Fruit fly (Drosophila melanogaster) whole organism, wandering third instar larva: ENCODE data around the gene CG15715.

Experiments
- Abd-B ChIP-seq: fragments of >200 bp; optimal IDR thresholded peaks from 2 replicates; lab custom pipeline; 2017; ENCODE audit warnings: missing biosample characterization, missing genetic modification characterization
- CG32264 ChIP-seq: fragments of 200-800 bp; sonication (Bioruptor generic); optimal IDR thresholded peaks from 2 replicates; lab custom pipeline; 2016; ENCODE audit warnings: missing biosample characterization, missing genetic modification characterization
- CG9705 ChIP-seq: fragments of 200-800 bp; sonication (Bioruptor generic); optimal IDR thresholded peaks from 2 replicates; lab custom pipeline; 2018; ENCODE audit warnings: missing biosample characterization, mild to moderate bottlenecking, missing genetic modification characterization
- Dfd ChIP-seq: fragments of >200 bp; optimal IDR thresholded peaks from 2 replicates; lab custom pipeline; 2017; ENCODE audit warnings: missing biosample characterization, missing genetic modification characterization
- Hr78 ChIP-seq: fragments of >200 bp; optimal IDR thresholded peaks from 2 replicates; lab custom pipeline; 2017; ENCODE audit warnings: missing biosample characterization, missing genetic modification characterization
- Mio ChIP-seq: sonication (Bioruptor generic); optimal IDR thresholded peaks from 2 replicates; lab custom pipeline; 2016; ENCODE audit warnings: missing biosample characterization, missing genetic modification characterization
- Myc ChIP-seq: fragments of >200 bp; optimal IDR thresholded peaks from 2 replicates; lab custom pipeline; 2017
- dmrt93B ChIP-seq: fragments of 200-800 bp; sonication (Bioruptor generic); optimal IDR thresholded peaks from 2 replicates; lab custom pipeline; 2018; ENCODE audit warnings: missing biosample characterization, mild to moderate bottlenecking, missing genetic modification characterization
- foxo ChIP-seq, 2 experiments: fragments of 200-800 bp; sonication (Bioruptor generic); optimal IDR thresholded peaks; 2 replicates in 1 of 2; 3 replicates in 1 of 2; lab custom pipeline; 2016 to 2017; ENCODE audit warnings: missing biosample characterization in 2 of 2, missing genetic modification characterization in 2 of 2
- jim ChIP-seq: fragments of 175-275, 200-325 bp; sonication (Bioruptor generic); optimal IDR thresholded peaks from 2 replicates; lab custom pipeline; 2016; ENCODE audit warnings: missing biosample characterization, mild to moderate bottlenecking, missing genetic modification characterization
- sv ChIP-seq: fragments of 200-800 bp; sonication (Bioruptor generic); optimal IDR thresholded peaks from 3 replicates; lab custom pipeline; 2016; ENCODE audit warnings: missing biosample characterization, missing genetic modification characterization
- tai ChIP-seq: sonication (Bioruptor generic); optimal IDR thresholded peaks from 2 replicates; lab custom pipeline; 2016; ENCODE audit warnings: missing biosample characterization, missing genetic modification characterization
- usp ChIP-seq: fragments of >200 bp; optimal IDR thresholded peaks from 2 replicates; lab custom pipeline; 2017; ENCODE audit warnings: missing biosample characterization, missing genetic modification characterization
- woc ChIP-seq: sonication (Bioruptor generic); optimal IDR thresholded peaks from 2 replicates; lab custom pipeline; 2016; ENCODE audit warnings: missing biosample characterization, mild to moderate bottlenecking, missing genetic modification characterization

dm6 chr3L:15834877-15835555 is 2.3 kb downstream of the CG15715 start, which contains the start of gene CG18081:
- TF ChIP-seq usp (GFP tag; lab: Kevin White, UChicago) (no peak), Myc (lab: Kevin White, UChicago) (no peak), foxo (GFP tag; optimal IDR thresholded peaks at IDR 0.05; lab: Kevin White, UChicago) (no peak), jim (GFP tag; lab: Kevin White, UChicago) (no peak), CG32264 (GFP tag; lab: Kevin White, UChicago) (no peak), Abd-B (GFP tag; lab: Kevin White, UChicago) (no peak), Dfd (GFP tag; lab: Kevin White, UChicago) (no peak), woc (GFP tag; lab: Kevin White, UChicago) (no peak), CG9705 (GFP tag; lab: Kevin White, UChicago) (no peak), tai (GFP tag; lab: Kevin White, UChicago) (no peak), sv (GFP tag; lab: Kevin White, UChicago) (no peak), Hr78 (GFP tag; lab: Kevin White, UChicago) (no peak), Mio (GFP tag; lab: Kevin White, UChicago) (no peak), dmrt93B (no peak)
